Worm (Caenorhabditis elegans): ENCODE measurements around the gene F35C8.5.

F35C8.5 gene

ce11 chrX:5339357-5339756, 26.3 kb upstream of the F35C8.5 start:
- TF ChIP-seq lsl-1 (GFP tag; optimal IDR thresholded peaks at IDR 0.05) (no peak), aptf-3 (GFP tag; IDR thresholded peaks at IDR 0.05) (no peak), nhr-120 (GFP tag; IDR thresholded peaks at IDR 0.05) (no peak), snpc-1.1 (tag; optimal IDR thresholded peaks at IDR 0.05; ENCODE audit: insufficient read depth) (no peak), sea-2 (GFP tag; IDR thresholded peaks at IDR 0.05) (no peak), bed-2 (GFP tag; IDR thresholded peaks at IDR 0.05) (no peak), atf-7 (tag; optimal IDR thresholded peaks at IDR 0.05) (no peak), lag-1 (GFP tag; IDR thresholded peaks at IDR 0.05) (no peak), gei-17 (GFP tag; optimal IDR thresholded peaks at IDR 0.05) (no peak), attf-5 (GFP tag; optimal IDR thresholded peaks at IDR 0.05) (no peak), lin-54 (GFP tag; optimal IDR thresholded peaks at IDR 0.05) (no peak), rcor-1 (GFP tag; IDR thresholded peaks at IDR 0.05) (no peak), F22D6.2 (tag; optimal IDR thresholded peaks at IDR 0.05) (no peak), C17E4.6 (GFP tag; IDR thresholded peaks at IDR 0.05) (no peak), efl-1 (GFP tag; optimal IDR thresholded peaks at IDR 0.05) (no peak)

ce11 chrX:5339889-5340288, 25.7 kb upstream of the F35C8.5 start, which contains the start of gene C26B9.2:
Gene C26B9.2 (plus strand): TSS chrX:5340189.
- no peak for TF ChIP-seq lir-1 (GFP tag; conservative IDR thresholded peaks at IDR 0.05)
- no peak for TF ChIP-seq ceh-91 (GFP tag; IDR thresholded peaks at IDR 0.05)
- TF ChIP-seq pbrm-1 (GFP tag; IDR thresholded peaks at IDR 0.05): no peak
- no peak for TF ChIP-seq nfya-2 (GFP tag; IDR thresholded peaks at IDR 0.05)
- no peak for TF ChIP-seq zfh-2 (GFP tag; conservative IDR thresholded peaks at IDR 0.05)
- no peak for TF ChIP-seq lsy-27 (tag; optimal IDR thresholded peaks at IDR 0.05; ENCODE audit: borderline replicate concordance, insufficient read depth)
- TF ChIP-seq cebp-1 (GFP tag; IDR thresholded peaks at IDR 0.05): no peak
- TF ChIP-seq cebp-1 (tag; optimal IDR thresholded peaks at IDR 0.05): no peak
- no peak for TF ChIP-seq F37B4.10 (GFP tag; IDR thresholded peaks at IDR 0.05)
- TF ChIP-seq fkh-3 (tag; optimal IDR thresholded peaks at IDR 0.05): no peak
- TF ChIP-seq ceh-100 (GFP tag; IDR thresholded peaks at IDR 0.05): no peak
- TF ChIP-seq hrde-1 (tag; optimal IDR thresholded peaks at IDR 0.05; ENCODE audit: borderline replicate concordance): no peak
- no peak for TF ChIP-seq lag-1 (GFP tag; IDR thresholded peaks at IDR 0.05)
- TF ChIP-seq F39B2.1 (GFP tag; IDR thresholded peaks at IDR 0.05): no peak

- no peak for TF ChIP-seq ztf-3 (GFP tag; optimal IDR thresholded peaks at IDR 0.05)
- no peak for TF ChIP-seq nfya-2 (GFP tag; IDR thresholded peaks at IDR 0.05)
- TF ChIP-seq let-526 (GFP tag; IDR thresholded peaks at IDR 0.05): no peak
- TF ChIP-seq atf-7 (tag; optimal IDR thresholded peaks at IDR 0.05): no peak
- TF ChIP-seq madf-8 (GFP tag; conservative IDR thresholded peaks at IDR 0.05): no peak
Observed at ce11 chrX:5342007-5342406, 23.6 kb upstream of the F35C8.5 start, which contains the start of gene C26B9.7. Gene C26B9.7 (plus strand): TSS chrX:5342307.

ce11 chrX:5344287-5344686, 21.3 kb upstream of the F35C8.5 start, which contains the start of gene C26B9.1:
Gene C26B9.1 (plus strand): TSS chrX:5344587.
- TF ChIP-seq nfya-2 (GFP tag; IDR thresholded peaks at IDR 0.05) (no peak), Y95B8A.8 (GFP tag; IDR thresholded peaks at IDR 0.05) (no peak), mxl-1 (tag; optimal IDR thresholded peaks at IDR 0.05) (no peak), zfh-2 (GFP tag; conservative IDR thresholded peaks at IDR 0.05) (no peak), F22D6.2 (tag; optimal IDR thresholded peaks at IDR 0.05) (no peak)

ce11 chrX:5346303-5346702, 19.3 kb upstream of the F35C8.5 start:
- TF ChIP-seq hrde-1 (tag; optimal IDR thresholded peaks at IDR 0.05; ENCODE audit: borderline replicate concordance) (no peak), let-607 (tag; optimal IDR thresholded peaks at IDR 0.05) (peak; percentile 66 to 85), nhr-80 (tag; optimal IDR thresholded peaks at IDR 0.05) (peak; percentile 91), ztf-22 (GFP tag; optimal IDR thresholded peaks at IDR 0.05) (peak; percentile 14)

Measured in whole organism, young adult.